Worm (Caenorhabditis elegans) whole organism, L1 larva: ENCODE results near the gene gmap-3.
A peak's percentile ranks its signal among the peaks of the same experiment; 100 is the strongest.

Source experiments
- C04F5.9 ChIP-seq: sonication (generic microtip); optimal IDR thresholded peaks from 2 replicates; lab custom pipeline; 2016; ENCODE audit warnings: missing genetic modification characterization, missing compliant biosample characterization
- C16A3.4 ChIP-seq: fragments of 150-350 bp; optimal IDR thresholded peaks from 2 replicates; lab custom pipeline; 2014; ENCODE audit warnings: missing biosample characterization, missing genetic modification characterization
- C34B4.2 ChIP-seq: sonication (generic microtip); optimal IDR thresholded peaks from 2 replicates; lab custom pipeline; 2017; ENCODE audit warnings: mild to moderate bottlenecking, missing genetic modification characterization, missing compliant biosample characterization
- F16B12.6 ChIP-seq: fragments of 150-350 bp; optimal IDR thresholded peaks from 2 replicates; lab custom pipeline; 2014; ENCODE audit warnings: missing biosample characterization, missing genetic modification characterization
- aha-1 ChIP-seq: fragments of 150-350 bp; optimal IDR thresholded peaks from 2 replicates; lab custom pipeline; 2014; ENCODE audit warnings: missing biosample characterization, missing genetic modification characterization
- alr-1 ChIP-seq: fragments of 200-800 bp; sonication (Bioruptor generic); optimal IDR thresholded peaks from 2 replicates; lab custom pipeline; 2018; ENCODE audit warnings: borderline replicate concordance, mild to moderate bottlenecking, missing genetic modification characterization, missing compliant biosample characterization
- ceh-8 ChIP-seq: fragments of 200-800 bp; sonication (Bioruptor generic); optimal IDR thresholded peaks from 2 replicates; lab custom pipeline; 2018; ENCODE audit warnings: mild to moderate bottlenecking, missing genetic modification characterization, moderate library complexity, missing compliant biosample characterization
- ceh-82 ChIP-seq, 3 experiments: fragments of 150-350 bp in 1 of 3; sonication (generic microtip) in 2 of 3; optimal IDR thresholded peaks; 2 replicates each; lab custom pipeline; 2014 to 2017; ENCODE audit warnings: missing biosample characterization in 3 of 3, missing genetic modification characterization in 3 of 3
- ceh-88 ChIP-seq: fragments of 200-800 bp; sonication (Bioruptor generic); IDR thresholded peaks from 2 replicates; pipeline ENCODE4 v1.3.6; 2022; ENCODE audit warnings: missing genetic modification characterization, missing compliant biosample characterization
- ceh-90 ChIP-seq: sonication (generic microtip); optimal IDR thresholded peaks from 2 replicates; lab custom pipeline; 2016; ENCODE audit warnings: missing genetic modification characterization, missing compliant biosample characterization
- dpl-1 ChIP-seq, 3 experiments: fragments of 150-350 bp in 2 of 3; sonication (generic microtip) in 1 of 3; optimal IDR thresholded peaks; 2 replicates each; lab custom pipeline; 2014 to 2017; ENCODE audit warnings: missing biosample characterization in 3 of 3, missing genetic modification characterization in 3 of 3, missing genetic modification reagents in 3 of 3
- dsc-1 ChIP-seq: sonication (generic microtip); optimal IDR thresholded peaks from 2 replicates; lab custom pipeline; 2016; ENCODE audit warnings: mild to moderate bottlenecking, missing genetic modification characterization, missing compliant biosample characterization
- egl-27 ChIP-seq, 2 experiments: fragments of 150-350 bp in 1 of 2; sonication (generic microtip); optimal IDR thresholded peaks; 3 replicates each; lab custom pipeline; 2017 to 2018; ENCODE audit warnings: missing biosample characterization in 2 of 2, missing genetic modification characterization in 2 of 2, missing genetic modification reagents in 2 of 2
- elt-3 ChIP-seq, 6 experiments: fragments of 150-350 bp in 1 of 6; sonication (generic microtip); optimal IDR thresholded peaks; 2 replicates each; lab custom pipeline; 2017 to 2018; ENCODE audit warnings: missing biosample characterization in 6 of 6, missing genetic modification characterization in 6 of 6, inconsistent platforms in 1 of 6
- fkh-8 ChIP-seq: sonication (generic microtip); optimal IDR thresholded peaks from 2 replicates; lab custom pipeline; 2016; ENCODE audit warnings: mild to moderate bottlenecking, missing genetic modification characterization, missing compliant biosample characterization
- hlh-17 ChIP-seq: fragments of 200-800 bp; sonication (Bioruptor generic); optimal IDR thresholded peaks from 2 replicates; lab custom pipeline; 2018; ENCODE audit warnings: missing genetic modification characterization, mild to moderate bottlenecking, missing compliant biosample characterization, moderate library complexity, borderline replicate concordance
- hpl-2 ChIP-seq: fragments of 150-350 bp; optimal IDR thresholded peaks from 2 replicates; lab custom pipeline; 2014; ENCODE audit warnings: missing biosample characterization, missing genetic modification reagents, missing genetic modification characterization
- isw-1 ChIP-seq: fragments of 200-800 bp; sonication (Bioruptor generic); IDR thresholded peaks from 2 replicates; pipeline ENCODE4 v1.3.6; 2022; ENCODE audit warnings: missing genetic modification characterization, missing compliant biosample characterization
- jun-1 ChIP-seq: fragments of 150-350 bp; optimal IDR thresholded peaks from 2 replicates; lab custom pipeline; 2014; ENCODE audit warnings: missing biosample characterization, missing genetic modification reagents, missing genetic modification characterization
- lin-13 ChIP-seq: fragments of 150-350 bp; optimal IDR thresholded peaks from 2 replicates; lab custom pipeline; 2014; ENCODE audit warnings: missing biosample characterization, missing genetic modification reagents, missing genetic modification characterization
- lin-14 ChIP-seq: fragments of 200-800 bp; sonication (Bioruptor generic); optimal IDR thresholded peaks from 2 replicates; lab custom pipeline; 2018; ENCODE audit warnings: mild to moderate bottlenecking, missing genetic modification characterization, moderate library complexity, missing compliant biosample characterization
- lin-15B ChIP-seq: fragments of 150-350 bp; sonication (generic microtip); optimal IDR thresholded peaks from 3 replicates; lab custom pipeline; 2014; ENCODE audit warnings: missing biosample characterization, missing genetic modification characterization
- lin-35 ChIP-seq, 2 experiments: fragments of 150-350 bp; optimal IDR thresholded peaks; 2 replicates each; lab custom pipeline; 2014; ENCODE audit warnings: missing biosample characterization in 2 of 2, missing genetic modification characterization in 2 of 2, missing genetic modification reagents in 2 of 2
- lin-39 ChIP-seq: fragments of 150-350 bp; optimal IDR thresholded peaks from 2 replicates; lab custom pipeline; 2014; ENCODE audit warnings: missing biosample characterization, missing genetic modification reagents, missing genetic modification characterization
- lir-3 ChIP-seq: sonication (generic microtip); optimal IDR thresholded peaks from 2 replicates; lab custom pipeline; 2016; ENCODE audit warnings: mild to moderate bottlenecking, missing genetic modification characterization, moderate library complexity, missing compliant biosample characterization; ENCODE audit not compliant: poor library complexity
- lsy-2 ChIP-seq, 2 experiments: fragments of 150-350 bp; optimal IDR thresholded peaks; 2 replicates each; lab custom pipeline; 2014; ENCODE audit warnings: missing biosample characterization in 2 of 2, missing genetic modification characterization in 2 of 2
- mab-9 ChIP-seq: fragments of 200-800 bp; sonication (Bioruptor generic); IDR thresholded peaks from 2 replicates; pipeline ENCODE4 v1.3.6; 2022; ENCODE audit warnings: missing genetic modification reagents, missing genetic modification characterization, missing compliant biosample characterization
- mdl-1 ChIP-seq, 2 experiments: fragments of 150-350 bp; optimal IDR thresholded peaks; 2 replicates each; lab custom pipeline; 2014 to 2017; ENCODE audit warnings: missing biosample characterization in 2 of 2, missing genetic modification characterization in 2 of 2, inconsistent platforms in 1 of 2
- mef-2 ChIP-seq: fragments of 150-350 bp; optimal IDR thresholded peaks from 2 replicates; lab custom pipeline; 2014; ENCODE audit warnings: missing biosample characterization, missing genetic modification characterization
- nhr-11 ChIP-seq: fragments of 150-350 bp; optimal IDR thresholded peaks from 2 replicates; lab custom pipeline; 2014; ENCODE audit warnings: missing biosample characterization, missing genetic modification characterization
- nhr-19 ChIP-seq: fragments of 200-800 bp; sonication (Bioruptor generic); conservative IDR thresholded peaks from 2 replicates; pipeline ENCODE4 v1.3.6; 2022; ENCODE audit warnings: missing genetic modification characterization, missing compliant biosample characterization
- nhr-20 ChIP-seq: sonication (generic microtip); optimal IDR thresholded peaks from 2 replicates; lab custom pipeline; 2016; ENCODE audit warnings: mild to moderate bottlenecking, missing genetic modification characterization, missing compliant biosample characterization
- nhr-237 ChIP-seq: fragments of 150-350 bp; optimal IDR thresholded peaks from 2 replicates; lab custom pipeline; 2014; ENCODE audit warnings: missing biosample characterization, missing genetic modification characterization
- nhr-28 ChIP-seq: fragments of 150-350 bp; optimal IDR thresholded peaks from 2 replicates; lab custom pipeline; 2014; ENCODE audit warnings: missing biosample characterization, missing genetic modification characterization
- nhr-47 ChIP-seq: sonication (generic microtip); optimal IDR thresholded peaks from 2 replicates; lab custom pipeline; 2016; ENCODE audit warnings: mild to moderate bottlenecking, missing genetic modification characterization, moderate library complexity, missing compliant biosample characterization
- nhr-71 ChIP-seq: sonication (generic microtip); optimal IDR thresholded peaks from 2 replicates; lab custom pipeline; 2016; ENCODE audit warnings: mild to moderate bottlenecking, missing genetic modification characterization, moderate library complexity, missing compliant biosample characterization
- nhr-77 ChIP-seq: fragments of 150-350 bp; optimal IDR thresholded peaks from 2 replicates; lab custom pipeline; 2014; ENCODE audit warnings: missing biosample characterization, missing genetic modification characterization
- nhr-84 ChIP-seq: sonication (generic microtip); optimal IDR thresholded peaks from 2 replicates; lab custom pipeline; 2017; ENCODE audit warnings: missing biosample characterization, missing genetic modification characterization
- nhr-90 ChIP-seq: sonication (generic microtip); optimal IDR thresholded peaks from 2 replicates; lab custom pipeline; 2016; ENCODE audit warnings: mild to moderate bottlenecking, missing genetic modification characterization, missing compliant biosample characterization; ENCODE audit not compliant: poor library complexity
- pag-3 ChIP-seq: sonication (generic microtip); optimal IDR thresholded peaks from 2 replicates; lab custom pipeline; 2017; ENCODE audit warnings: missing genetic modification characterization, mild to moderate bottlenecking, missing compliant biosample characterization, antibody characterized with exemption, borderline replicate concordance; ENCODE audit not compliant: insufficient read depth
- pax-3 ChIP-seq: fragments of 200-800 bp; sonication (Bioruptor generic); optimal IDR thresholded peaks from 2 replicates; lab custom pipeline; 2018; ENCODE audit warnings: mild to moderate bottlenecking, missing genetic modification characterization, moderate library complexity, missing compliant biosample characterization
- pqm-1 ChIP-seq: sonication (generic microtip); optimal IDR thresholded peaks from 3 replicates; lab custom pipeline; 2017; ENCODE audit warnings: missing biosample characterization, missing genetic modification characterization
- skn-1 ChIP-seq: fragments of 150-350 bp; optimal IDR thresholded peaks from 2 replicates; lab custom pipeline; 2014; ENCODE audit warnings: missing biosample characterization, missing genetic modification characterization
- snu-23 ChIP-seq: sonication (generic microtip); optimal IDR thresholded peaks from 2 replicates; lab custom pipeline; 2016; ENCODE audit warnings: missing genetic modification characterization, missing compliant biosample characterization
- sox-4 ChIP-seq: sonication (generic microtip); optimal IDR thresholded peaks from 2 replicates; lab custom pipeline; 2016; ENCODE audit warnings: missing genetic modification characterization, missing compliant biosample characterization
- sptf-1 ChIP-seq: fragments of 150-350 bp; optimal IDR thresholded peaks from 2 replicates; lab custom pipeline; 2014; ENCODE audit warnings: missing biosample characterization, missing genetic modification characterization
- tbx-2 ChIP-seq: sonication (generic microtip); optimal IDR thresholded peaks from 2 replicates; lab custom pipeline; 2016; ENCODE audit warnings: missing genetic modification characterization, missing compliant biosample characterization
- tlp-1 ChIP-seq: fragments of 150-350 bp; optimal IDR thresholded peaks from 2 replicates; lab custom pipeline; 2014; ENCODE audit warnings: missing biosample characterization, missing genetic modification characterization
- unc-30 ChIP-seq: sonication (generic microtip); optimal IDR thresholded peaks from 2 replicates; lab custom pipeline; 2017; ENCODE audit warnings: missing biosample characterization, missing genetic modification characterization
- unc-62 ChIP-seq: fragments of 150-350 bp; optimal IDR thresholded peaks from 2 replicates; lab custom pipeline; 2014; ENCODE audit warnings: missing biosample characterization, missing genetic modification reagents, missing genetic modification characterization
- unc-86 ChIP-seq: sonication (generic microtip); optimal IDR thresholded peaks from 2 replicates; lab custom pipeline; 2016; ENCODE audit warnings: missing genetic modification characterization, missing compliant biosample characterization
- xbp-1 ChIP-seq: sonication (generic microtip); optimal IDR thresholded peaks from 2 replicates; lab custom pipeline; 2016; ENCODE audit warnings: missing genetic modification characterization, missing compliant biosample characterization

Gene gmap-3

DNA sequence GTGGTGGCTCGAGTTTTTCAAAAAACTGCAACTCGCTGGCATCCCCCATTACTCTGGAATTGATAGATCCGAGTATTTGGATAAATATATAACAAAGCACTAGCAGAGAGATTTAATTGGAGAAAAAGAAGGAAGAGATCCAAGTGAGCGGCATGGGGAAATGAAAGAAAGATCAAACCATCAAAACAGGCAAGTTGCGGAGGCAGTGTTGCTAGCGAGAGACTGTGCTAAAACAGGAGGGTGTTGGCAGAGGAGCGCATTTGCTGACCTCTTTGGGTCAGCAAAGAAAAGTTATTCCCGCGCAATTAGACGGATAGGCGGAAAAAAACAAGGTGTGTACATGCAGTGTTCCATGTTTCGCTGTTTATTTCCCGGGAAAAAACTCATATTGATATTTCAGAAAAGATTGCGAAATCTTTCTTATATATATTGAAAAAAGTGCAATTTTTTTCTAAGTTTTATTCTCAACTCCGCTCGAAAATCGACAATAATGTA lies 34.9 kb upstream of the gmap-3 start, which contains the start of gene ppk-3:
Gene ppk-3, minus strand, starts transcription at position 51 of the 495 bp plus-strand sequence.
- TF ChIP-seq lsy-2 (tag; optimal IDR thresholded peaks at IDR 0.05; lab: Kevin White, UChicago) = peak; percentile 78 to 83
- TF ChIP-seq unc-30 (tag; lab: Kevin White, UChicago) = no peak
- TF ChIP-seq aha-1 (tag; lab: Kevin White, UChicago) = no peak
- peak; percentile 94 for TF ChIP-seq snu-23 (GFP tag; lab: Kevin White, UChicago)
- peak; percentile 93 for TF ChIP-seq nhr-20 (tag; lab: Kevin White, UChicago)
- peak; percentile 37 for TF ChIP-seq pag-3 (tag; lab: Kevin White, UChicago)
- peak; percentile 87 for TF ChIP-seq nhr-90
- TF ChIP-seq nhr-28 = no peak
- peak in 1 of 2 experiments; percentile 82 for TF ChIP-seq mdl-1 (tag; optimal IDR thresholded peaks at IDR 0.05; lab: Kevin White, UChicago)
- TF ChIP-seq mef-2 (tag; lab: Kevin White, UChicago) = no peak
- peak; percentile 54 for TF ChIP-seq F16B12.6
- peak; percentile 66 for TF ChIP-seq lir-3 (tag; lab: Kevin White, UChicago)
- no peak for TF ChIP-seq ceh-90 (tag; lab: Kevin White, UChicago)
- TF ChIP-seq lin-15B (tag; lab: Kevin White, UChicago) = peak; percentile 68
- TF ChIP-seq lin-13 = peak; percentile 85
- TF ChIP-seq ceh-82 (tag; optimal IDR thresholded peaks at IDR 0.05; lab: Kevin White, UChicago) = peak; percentile 79 to 88 (median 83)
- peak; percentile 74 for TF ChIP-seq fkh-8 (tag; lab: Kevin White, UChicago)
- peak; percentile 61 for TF ChIP-seq ceh-88
- TF ChIP-seq nhr-19 (GFP tag; lab: Robert Waterston, UW) = peak; percentile 91
- TF ChIP-seq jun-1 = peak; percentile 84
- TF ChIP-seq nhr-47 (tag; lab: Kevin White, UChicago) = peak; percentile 88
- peak; percentile 67 for TF ChIP-seq nhr-11 (tag; lab: Kevin White, UChicago)
- TF ChIP-seq pax-3 (tag; lab: Kevin White, UChicago) = peak; percentile 36
- no peak for TF ChIP-seq nhr-84
- no peak for TF ChIP-seq sptf-1 (tag; lab: Kevin White, UChicago)
- no peak for TF ChIP-seq C34B4.2 (tag; lab: Kevin White, UChicago)
- peak; percentile 83 for TF ChIP-seq xbp-1 (tag; lab: Kevin White, UChicago)
- peak; percentile 89 for TF ChIP-seq dsc-1 (tag; lab: Kevin White, UChicago)
- TF ChIP-seq alr-1 (tag; lab: Kevin White, UChicago) = no peak
- peak; percentile 65 for TF ChIP-seq skn-1 (tag; lab: Kevin White, UChicago)
- TF ChIP-seq pqm-1 = no peak
- TF ChIP-seq tlp-1 (tag; lab: Kevin White, UChicago) = no peak
- peak; percentile 49 for TF ChIP-seq ceh-8 (GFP tag; lab: Kevin White, UChicago)
- TF ChIP-seq hlh-17 (GFP tag; lab: Kevin White, UChicago) = no peak
- peak; percentile 84 to 88 for TF ChIP-seq lin-35 (GFP tag; optimal IDR thresholded peaks at IDR 0.05; lab: Kevin White, UChicago)
- peak in 5 of 6 experiments; percentile 50 to 87 (median 64) for TF ChIP-seq elt-3 (tag; optimal IDR thresholded peaks at IDR 0.05; lab: Kevin White, UChicago)
- TF ChIP-seq lin-39 (tag; lab: Kevin White, UChicago) = peak; percentile 81
- TF ChIP-seq C16A3.4 (tag; lab: Kevin White, UChicago) = peak; percentile 90
- peak; percentile 86 for TF ChIP-seq tbx-2 (tag; lab: Kevin White, UChicago)
- TF ChIP-seq C04F5.9 (tag; lab: Kevin White, UChicago) = peak; percentile 59
- no peak for TF ChIP-seq unc-62 (GFP tag; lab: Kevin White, UChicago)
- TF ChIP-seq mab-9 (GFP tag; lab: Robert Waterston, UW) = peak; percentile 36
- TF ChIP-seq dpl-1 (GFP tag; optimal IDR thresholded peaks at IDR 0.05; lab: Kevin White, UChicago) = peak; percentile 70 to 82 (median 78)
- TF ChIP-seq nhr-77 (tag; lab: Kevin White, UChicago) = peak; percentile 78
- TF ChIP-seq hpl-2 (GFP tag; lab: Kevin White, UChicago) = peak; percentile 20
- TF ChIP-seq lin-14 (GFP tag; lab: Kevin White, UChicago) = peak; percentile 93
- peak; percentile 29 for TF ChIP-seq nhr-237 (tag; lab: Kevin White, UChicago)
- TF ChIP-seq unc-86 = peak; percentile 78
- peak; percentile 33 for TF ChIP-seq sox-4 (tag; lab: Kevin White, UChicago)
- TF ChIP-seq egl-27 (tag; optimal IDR thresholded peaks at IDR 0.05; lab: Kevin White, UChicago) = no peak
- peak; percentile 96 for TF ChIP-seq nhr-71
- TF ChIP-seq isw-1 (GFP tag; lab: Robert Waterston, UW) = peak; percentile 73
